Fruit fly (Drosophila melanogaster): ENCODE measurements around the gene CG6761.
A peak's percentile ranks its signal among the peaks of the same experiment; 100 is the strongest.

Gene CG6761

dm6 chr3L:9703495-9703894 lies at the start of gene CG6761:
TSS of gene CG6761 (minus strand) at chr3L:9703595.
- no peak for TF ChIP-seq noc (tag; optimal IDR thresholded peaks at IDR 0.05)

dm6 chr3L:9751625-9752024 lies 48.2 kb upstream of the CG6761 start:
- no peak for TF ChIP-seq noc (tag; optimal IDR thresholded peaks at IDR 0.05)

dm6 chr3L:9745393-9745792 lies 42.0 kb upstream of the CG6761 start:
- no peak for TF ChIP-seq noc (tag; optimal IDR thresholded peaks at IDR 0.05)

- no peak for TF ChIP-seq noc (tag; optimal IDR thresholded peaks at IDR 0.05)
Observed at dm6 chr3L:9744060-9744549, 40.7 kb upstream of the CG6761 start.

dm6 chr3L:9742342-9742741 lies 38.9 kb upstream of the CG6761 start:
- no peak for TF ChIP-seq noc (tag; optimal IDR thresholded peaks at IDR 0.05)

- no peak for TF ChIP-seq noc (tag; optimal IDR thresholded peaks at IDR 0.05)
Observed at dm6 chr3L:9739629-9740028, 36.2 kb upstream of the CG6761 start.

dm6 chr3L:9733563-9733962 lies 30.2 kb upstream of the CG6761 start, which contains the start of gene CG6749:
TSS of gene CG6749 (minus strand) at chr3L:9733807.
- TF ChIP-seq noc (tag; optimal IDR thresholded peaks at IDR 0.05) = no peak

- TF ChIP-seq noc (tag; optimal IDR thresholded peaks at IDR 0.05) = no peak
Observed at dm6 chr3L:9729795-9730421, 26.5 kb upstream of the CG6761 start, which contains the start of gene ATPsynB. TSS of gene ATPsynB (plus strand) at chr3L:9729999.

- no peak for TF ChIP-seq noc (tag; optimal IDR thresholded peaks at IDR 0.05)
Observed at dm6 chr3L:9726707-9727106, 23.3 kb upstream of the CG6761 start, which contains the start of gene Naa60. TSS of gene Naa60 (plus strand) at chr3L:9726895.

- TF ChIP-seq noc (tag; optimal IDR thresholded peaks at IDR 0.05) = peak; percentile 42
Observed at dm6 chr3L:9723108-9723507, 19.7 kb upstream of the CG6761 start, which contains the start of the genes nbs and defl. TSS of gene nbs (minus strand) at chr3L:9723194. TSS of gene defl (plus strand) at chr3L:9723423.

dm6 chr3L:9720102-9720501 lies 16.7 kb upstream of the CG6761 start:
- no peak for TF ChIP-seq noc (tag; optimal IDR thresholded peaks at IDR 0.05)

dm6 chr3L:9718929-9719328 lies 15.5 kb upstream of the CG6761 start, which contains the start of the genes CG18178 and CG14174:
TSS of gene CG18178 (minus strand) at chr3L:9719144.
TSS of gene CG14174 (plus strand) at chr3L:9719328.
- peak; percentile 58 for TF ChIP-seq noc (tag; optimal IDR thresholded peaks at IDR 0.05)

- TF ChIP-seq noc (tag; optimal IDR thresholded peaks at IDR 0.05) = no peak
Observed at dm6 chr3L:9717839-9718238, 14.4 kb upstream of the CG6761 start.

dm6 chr3L:9717101-9717500 lies 13.7 kb upstream of the CG6761 start:
- TF ChIP-seq noc (tag; optimal IDR thresholded peaks at IDR 0.05) = no peak

- TF ChIP-seq noc (tag; optimal IDR thresholded peaks at IDR 0.05) = no peak
Observed at dm6 chr3L:9716595-9716994, 13.2 kb upstream of the CG6761 start.

- TF ChIP-seq noc (tag; optimal IDR thresholded peaks at IDR 0.05) = no peak
Observed at dm6 chr3L:9714537-9715144, 11.2 kb upstream of the CG6761 start.

All from whole organism, larva.